Worm (Caenorhabditis elegans) whole organism, L4/young adult: ENCODE measurements around the gene jmjd-1.2.

Experiments used
- W03F9.2 ChIP-seq: fragments of 150-350 bp; optimal IDR thresholded peaks from 2 replicates; lab custom pipeline; 2014; ENCODE audit warnings: missing biosample characterization, missing genetic modification characterization
- him-1 ChIP-seq: sonication (generic microtip); optimal IDR thresholded peaks from 2 replicates; lab custom pipeline; 2016; ENCODE audit warnings: missing genotype, missing genetic modification reagents, missing genetic modification characterization, missing compliant biosample characterization

DNA sequence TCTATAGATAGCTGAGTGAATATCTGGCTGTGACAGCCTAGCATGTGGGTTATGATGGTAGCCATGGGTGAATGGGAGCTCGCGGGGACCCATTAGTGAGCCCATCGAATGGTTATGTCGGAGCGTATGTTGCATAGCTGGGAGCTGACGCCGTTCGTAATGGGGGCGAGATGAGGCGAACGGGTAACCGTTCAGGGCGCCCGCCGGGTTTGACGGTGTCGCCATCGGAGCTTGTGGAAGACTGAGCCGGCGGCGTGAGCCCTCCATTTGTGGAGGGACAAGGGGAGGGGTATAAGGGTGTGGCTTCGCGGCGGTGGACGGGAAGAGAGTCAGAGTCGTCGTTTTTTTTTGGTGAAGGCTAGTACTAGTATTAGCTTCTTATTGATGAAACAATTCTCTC lies 36.9 kb upstream of the jmjd-1.2 start:
- TF ChIP-seq W03F9.2, result no peak
- TF ChIP-seq him-1 (tag; lab: Kevin White, UChicago), result no peak
